Worm (Caenorhabditis elegans): ENCODE data around the gene gst-21.

The gst-21 gene

DNA sequence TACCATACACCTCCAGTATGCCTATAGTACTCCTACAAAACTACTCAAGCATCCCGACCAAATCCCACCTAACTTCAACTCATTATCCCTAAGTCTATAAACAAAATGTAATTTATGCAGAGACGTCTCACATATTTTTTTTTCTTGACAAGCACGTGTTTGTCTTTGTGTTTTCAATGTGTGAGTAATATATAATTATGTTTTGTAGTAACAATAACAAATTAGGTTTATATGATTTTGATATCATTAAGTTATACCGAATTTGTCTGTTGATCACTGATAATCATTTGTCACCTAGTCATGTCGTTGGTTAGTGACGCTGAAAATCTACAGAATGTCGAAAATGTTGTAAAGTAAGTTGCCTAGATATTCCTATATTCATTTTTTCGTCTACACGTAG lies 11.9 kb downstream of the gst-21 start, which contains the start of gene srw-102:
srw-102 (plus strand) TSS at position 301 of the 400 bp plus-strand sequence.
- TF ChIP-seq ceh-16 (tag; optimal IDR thresholded peaks at IDR 0.05): no peak
- TF ChIP-seq lin-39 (tag; optimal IDR thresholded peaks at IDR 0.05): no peak
- TF ChIP-seq aly-2 (tag; optimal IDR thresholded peaks at IDR 0.05): no peak
- no peak for TF ChIP-seq mml-1 (tag; optimal IDR thresholded peaks at IDR 0.05)
- TF ChIP-seq R02D3.7 (tag; optimal IDR thresholded peaks at IDR 0.05): no peak
- TF ChIP-seq lin-15B (tag; optimal IDR thresholded peaks at IDR 0.05): no peak

DNA sequence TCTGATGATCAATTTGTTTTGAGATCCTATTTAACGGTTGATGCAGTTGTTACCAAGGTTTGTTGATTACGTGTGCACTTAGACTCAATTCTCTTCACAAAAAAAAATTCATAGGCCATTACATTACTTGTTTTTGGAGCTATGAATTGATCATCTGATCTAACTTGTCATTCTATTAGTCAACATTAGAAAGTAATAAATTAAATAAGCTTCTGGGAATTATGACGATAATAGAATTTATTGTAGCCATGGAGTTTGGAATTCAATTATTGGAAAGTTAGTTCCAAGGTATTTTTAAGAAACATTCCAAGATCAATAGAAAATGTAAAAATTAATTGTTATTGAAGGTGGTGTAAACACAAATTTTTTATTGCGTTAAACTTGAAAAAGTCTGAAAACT lies 13.6 kb downstream of the gst-21 start:
- TF ChIP-seq lsy-12 (tag; optimal IDR thresholded peaks at IDR 0.05) (no peak), pqm-1 (tag; optimal IDR thresholded peaks at IDR 0.05) (no peak), R02D3.7 (tag; optimal IDR thresholded peaks at IDR 0.05) (no peak), nhr-76 (tag; optimal IDR thresholded peaks at IDR 0.05) (no peak), eor-1 (tag; optimal IDR thresholded peaks at IDR 0.05) (no peak), snpc-4 (tag; optimal IDR thresholded peaks at IDR 0.05) (no peak), ceh-16 (tag; optimal IDR thresholded peaks at IDR 0.05) (no peak), lin-39 (tag; optimal IDR thresholded peaks at IDR 0.05) (no peak), daf-12 (tag; optimal IDR thresholded peaks at IDR 0.05) (no peak), lin-15B (tag; optimal IDR thresholded peaks at IDR 0.05) (no peak), fos-1 (tag; optimal IDR thresholded peaks at IDR 0.05) (no peak), pha-4 (tag; optimal IDR thresholded peaks at IDR 0.05) (no peak), ZK546.5 (tag; optimal IDR thresholded peaks at IDR 0.05) (no peak), aly-2 (tag; optimal IDR thresholded peaks at IDR 0.05) (no peak), nhr-67 (tag; optimal IDR thresholded peaks at IDR 0.05) (no peak), egl-27 (tag; optimal IDR thresholded peaks at IDR 0.05) (no peak), mdl-1 (tag; optimal IDR thresholded peaks at IDR 0.05) (no peak), unc-39 (tag; optimal IDR thresholded peaks at IDR 0.05) (no peak)

- TF ChIP-seq ztf-4 (tag; optimal IDR thresholded peaks at IDR 0.05) (no peak), egl-5 (tag; optimal IDR thresholded peaks at IDR 0.05) (no peak), nhr-237 (tag; optimal IDR thresholded peaks at IDR 0.05) (no peak), ceh-16 (tag; optimal IDR thresholded peaks at IDR 0.05) (no peak), nhr-67 (tag; optimal IDR thresholded peaks at IDR 0.05) (no peak), skn-1 (tag; optimal IDR thresholded peaks at IDR 0.05) (no peak), pha-4 (tag; optimal IDR thresholded peaks at IDR 0.05) (no peak), daf-12 (tag; optimal IDR thresholded peaks at IDR 0.05) (no peak), unc-62 (GFP tag; optimal IDR thresholded peaks at IDR 0.05) (no peak), nhr-12 (tag; optimal IDR thresholded peaks at IDR 0.05) (no peak), tbx-2 (tag; optimal IDR thresholded peaks at IDR 0.05) (no peak), eor-1 (tag; optimal IDR thresholded peaks at IDR 0.05) (no peak), ceh-9 (tag; optimal IDR thresholded peaks at IDR 0.05) (no peak)
Observed at ce11 chrV:1716892-1717291, 14.9 kb downstream of the gst-21 start, which contains the start of gene srw-103. Gene srw-103 (plus strand): TSS chrV:1717192.

DNA sequence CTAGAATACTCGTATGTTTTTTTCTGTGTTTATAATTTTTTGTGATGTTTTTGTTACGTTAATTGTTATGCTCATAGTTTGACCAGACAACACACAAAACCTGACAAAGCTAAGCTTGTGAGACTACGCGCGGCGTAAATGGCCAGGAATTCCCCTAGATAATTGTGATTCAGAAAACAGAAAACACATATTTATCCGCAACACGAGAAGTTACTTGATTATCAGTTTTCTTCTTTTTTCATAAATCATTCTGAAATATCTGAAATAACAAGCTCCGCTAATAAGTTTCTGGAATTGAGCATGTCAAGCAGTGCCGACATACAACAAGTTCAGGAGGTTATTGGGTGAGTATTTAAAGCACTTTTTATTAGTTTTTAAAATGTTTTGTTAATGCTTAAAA lies 20.9 kb downstream of the gst-21 start, which contains the start of gene srw-100:
srw-100 (plus strand) TSS at position 301 of the 400 bp plus-strand sequence.
- TF ChIP-seq zag-1 (tag; optimal IDR thresholded peaks at IDR 0.05) (no peak), nhr-77 (tag; optimal IDR thresholded peaks at IDR 0.05) (no peak), fos-1 (tag; optimal IDR thresholded peaks at IDR 0.05) (no peak)

- no peak for TF ChIP-seq zag-1 (tag; optimal IDR thresholded peaks at IDR 0.05)
- no peak for TF ChIP-seq nhr-28 (tag; optimal IDR thresholded peaks at IDR 0.05)
- TF ChIP-seq nhr-76 (tag; optimal IDR thresholded peaks at IDR 0.05): no peak
- TF ChIP-seq aly-2 (tag; optimal IDR thresholded peaks at IDR 0.05): no peak
- TF ChIP-seq fkh-10 (GFP tag; optimal IDR thresholded peaks at IDR 0.05): no peak
- TF ChIP-seq sea-2 (GFP tag; optimal IDR thresholded peaks at IDR 0.05): no peak
- no peak for TF ChIP-seq elt-2 (tag; optimal IDR thresholded peaks at IDR 0.05)
- TF ChIP-seq pqm-1 (tag; optimal IDR thresholded peaks at IDR 0.05): no peak
- TF ChIP-seq jun-1 (tag; optimal IDR thresholded peaks at IDR 0.05): no peak
- TF ChIP-seq fos-1 (tag; optimal IDR thresholded peaks at IDR 0.05): no peak
- no peak for TF ChIP-seq daf-12 (tag; optimal IDR thresholded peaks at IDR 0.05)
- no peak for TF ChIP-seq nhr-67 (tag; optimal IDR thresholded peaks at IDR 0.05)
- no peak for TF ChIP-seq nhr-237 (tag; optimal IDR thresholded peaks at IDR 0.05)
- no peak for TF ChIP-seq skn-1 (tag; optimal IDR thresholded peaks at IDR 0.05)
- TF ChIP-seq unc-39 (tag; optimal IDR thresholded peaks at IDR 0.05): no peak
- no peak for TF ChIP-seq lsy-12 (tag; optimal IDR thresholded peaks at IDR 0.05)
- TF ChIP-seq elt-3 (tag; optimal IDR thresholded peaks at IDR 0.05): no peak
- no peak for TF ChIP-seq ceh-82 (tag; optimal IDR thresholded peaks at IDR 0.05)
Observed at ce11 chrV:1708441-1708840, 23.4 kb downstream of the gst-21 start, which contains the start of gene srw-99. Gene srw-99 (plus strand): TSS chrV:1708741.

All from whole organism, L3 larva.